Worm (Caenorhabditis elegans) whole organism, L4 larva: ENCODE measurements around the gene tin-10.

ENCODE experiments used
- arid-1 ChIP-seq: fragments of 200-800 bp; sonication (Bioruptor generic); conservative IDR thresholded peaks from 2 replicates; pipeline ENCODE4 v1.3.6; 2022; ENCODE audit warnings: missing genetic modification reagents, missing genetic modification characterization, missing compliant biosample characterization
- daf-16 ChIP-seq, 3 experiments: sonication (generic microtip); optimal IDR thresholded peaks; 2 replicates each; lab custom pipeline; 2016 to 2017; ENCODE audit warnings: missing genetic modification characterization in 3 of 3, missing genetic modification reagents in 3 of 3, mild to moderate bottlenecking in 2 of 3, missing compliant biosample characterization in 2 of 3, missing biosample characterization in 1 of 3, moderate library complexity in 1 of 3
- daf-19 ChIP-seq: fragments of 200-800 bp; sonication (Bioruptor generic); conservative IDR thresholded peaks from 2 replicates; pipeline ENCODE4 v1.3.6; 2022; ENCODE audit warnings: missing genetic modification characterization, missing compliant biosample characterization
- lim-7 ChIP-seq: fragments of 200-800 bp; sonication (Bioruptor generic); IDR thresholded peaks from 2 replicates; pipeline ENCODE4 v1.3.6; 2022; ENCODE audit warnings: missing genetic modification characterization, missing compliant biosample characterization
- lin-38 ChIP-seq: fragments of 200-800 bp; sonication (Bioruptor generic); IDR thresholded peaks from 2 replicates; pipeline ENCODE4 v1.3.6; 2022; ENCODE audit warnings: missing genetic modification reagents, missing genetic modification characterization, missing compliant biosample characterization
- nhr-237 ChIP-seq: sonication (generic microtip); optimal IDR thresholded peaks from 2 replicates; lab custom pipeline; 2017; ENCODE audit warnings: missing biosample characterization, missing genetic modification characterization
- nhr-6 ChIP-seq: fragments of 150-350 bp; optimal IDR thresholded peaks from 2 replicates; lab custom pipeline; 2014; ENCODE audit warnings: missing biosample characterization, missing genetic modification characterization
- skn-1 ChIP-seq: fragments of 150-350 bp; optimal IDR thresholded peaks from 2 replicates; lab custom pipeline; 2014; ENCODE audit warnings: missing biosample characterization, missing genetic modification characterization
- ztf-7 ChIP-seq: fragments of 150-350 bp; optimal IDR thresholded peaks from 2 replicates; lab custom pipeline; 2014; ENCODE audit warnings: missing biosample characterization, missing genetic modification characterization

- TF ChIP-seq nhr-237 = no peak
- TF ChIP-seq nhr-6 (tag; lab: Kevin White, UChicago) = no peak
- TF ChIP-seq arid-1 (GFP tag; lab: Robert Waterston, UW) = no peak
- no peak for TF ChIP-seq lim-7 (GFP tag; lab: Robert Waterston, UW)
- TF ChIP-seq skn-1 = no peak
- TF ChIP-seq ztf-7 = no peak
- TF ChIP-seq lin-38 (GFP tag; lab: Robert Waterston, UW) = peak; percentile 61
- TF ChIP-seq daf-19 = no peak
- no peak for TF ChIP-seq daf-16 (GFP tag; optimal IDR thresholded peaks at IDR 0.05; lab: Kevin White, UChicago)
- TF ChIP-seq daf-16 (tag; optimal IDR thresholded peaks at IDR 0.05; lab: Kevin White, UChicago) = no peak
Measured at ce11 chrIII:11524073-11524472, 21.4 kb upstream of the tin-10 start.
